Worm (Caenorhabditis elegans) whole organism, L4/young adult: Measurements from ENCODE around the gene hpa-1.

Experiments
- dao-5 ChIP-seq: sonication (generic microtip); optimal IDR thresholded peaks from 2 replicates; lab custom pipeline; 2016; ENCODE audit warnings: missing genotype, missing genetic modification characterization, moderate library complexity, missing compliant biosample characterization
- him-1 ChIP-seq: sonication (generic microtip); optimal IDR thresholded peaks from 2 replicates; lab custom pipeline; 2016; ENCODE audit warnings: missing genotype, missing genetic modification reagents, missing genetic modification characterization, missing compliant biosample characterization

ce11 chrIV:16238555-16238954 lies 5.6 kb upstream of the hpa-1 start, which contains the start of gene srw-61:
- TF ChIP-seq dao-5 (tag; lab: Kevin White, UChicago) (no peak), him-1 (tag; lab: Kevin White, UChicago) (no peak)
